Worm (Caenorhabditis elegans) whole organism, young adult: ENCODE data around the gene C39B10.4.

Experiments used
- B0261.1 ChIP-seq: sonication (generic microtip); optimal IDR thresholded peaks from 2 replicates; lab custom pipeline; 2016; ENCODE audit warnings: mild to moderate bottlenecking, missing genetic modification characterization, moderate library complexity, missing compliant biosample characterization
- D2030.7 ChIP-seq: fragments of 200-800 bp; sonication (Bioruptor generic); IDR thresholded peaks from 2 replicates; pipeline ENCODE4 v1.3.6; 2022; ENCODE audit warnings: missing genetic modification reagents, missing genetic modification characterization, missing compliant biosample characterization
- F39B2.1 ChIP-seq: fragments of 200-800 bp; sonication (Bioruptor generic); IDR thresholded peaks from 2 replicates; pipeline ENCODE4 v1.3.6; 2022; ENCODE audit warnings: missing genetic modification reagents, missing genetic modification characterization, missing compliant biosample characterization
- F52B5.7 ChIP-seq: sonication (generic microtip); optimal IDR thresholded peaks from 2 replicates; lab custom pipeline; 2016; ENCODE audit warnings: mild to moderate bottlenecking, missing genetic modification characterization, missing compliant biosample characterization
- Y53G8AR.9 ChIP-seq: fragments of 200-800 bp; sonication (Bioruptor generic); conservative IDR thresholded peaks from 2 replicates; pipeline ENCODE4 v1.3.6; 2022; ENCODE audit warnings: missing genetic modification reagents, missing genetic modification characterization, missing compliant biosample characterization
- Y56A3A.18 ChIP-seq: fragments of 200-800 bp; sonication (Bioruptor generic); IDR thresholded peaks from 2 replicates; pipeline ENCODE4 v1.3.6; 2022; ENCODE audit warnings: missing genetic modification reagents, missing genetic modification characterization, missing compliant biosample characterization
- Y67H2A.10 ChIP-seq: fragments of 200-800 bp; sonication (Bioruptor generic); conservative IDR thresholded peaks from 2 replicates; pipeline ENCODE4 v1.3.6; 2022; ENCODE audit warnings: missing genetic modification reagents, missing genetic modification characterization, missing compliant biosample characterization
- aptf-3 ChIP-seq: fragments of 200-800 bp; sonication (Bioruptor generic); IDR thresholded peaks from 2 replicates; pipeline ENCODE4 v1.3.6; 2022; ENCODE audit warnings: missing genetic modification characterization, missing compliant biosample characterization
- atf-7 ChIP-seq: sonication (generic microtip); optimal IDR thresholded peaks from 2 replicates; lab custom pipeline; 2017; ENCODE audit warnings: mild to moderate bottlenecking, missing genetic modification characterization, missing compliant biosample characterization
- bed-2 ChIP-seq: fragments of 200-800 bp; sonication (Bioruptor generic); IDR thresholded peaks from 2 replicates; pipeline ENCODE4 v1.3.6; 2022; ENCODE audit warnings: missing genetic modification reagents, missing genetic modification characterization, missing compliant biosample characterization
- cebp-1 ChIP-seq, 2 experiments: fragments of 200-800 bp in 1 of 2; sonication (Bioruptor generic) in 1 of 2; sonication (generic microtip) in 1 of 2; IDR thresholded peaks in 1 of 2; optimal IDR thresholded peaks in 1 of 2; 2 replicates each; pipeline versions ENCODE4 v1.3.6 to Lab custom; 2017 to 2022; ENCODE audit warnings: missing compliant biosample characterization in 2 of 2, missing genetic modification characterization in 2 of 2, mild to moderate bottlenecking in 1 of 2, missing genetic modification reagents in 1 of 2, moderate library complexity in 1 of 2
- ceh-27 ChIP-seq: fragments of 200-800 bp; sonication (Bioruptor generic); optimal IDR thresholded peaks from 2 replicates; lab custom pipeline; 2018; ENCODE audit warnings: mild to moderate bottlenecking, missing genetic modification characterization, moderate library complexity, missing compliant biosample characterization
- dpff-1 ChIP-seq: sonication (generic microtip); optimal IDR thresholded peaks from 2 replicates; lab custom pipeline; 2017; ENCODE audit warnings: mild to moderate bottlenecking, missing genetic modification characterization, missing compliant biosample characterization
- dpl-1 ChIP-seq: fragments of 150-350 bp; optimal IDR thresholded peaks from 2 replicates; lab custom pipeline; 2014; ENCODE audit warnings: missing biosample characterization, missing genetic modification reagents, missing genetic modification characterization
- egl-18 ChIP-seq: fragments of 200-800 bp; sonication (Bioruptor generic); IDR thresholded peaks from 2 replicates; pipeline ENCODE4 v1.3.6; 2022; ENCODE audit warnings: missing genetic modification reagents, missing genetic modification characterization, missing compliant biosample characterization
- egl-44 ChIP-seq: fragments of 200-800 bp; sonication (Bioruptor generic); IDR thresholded peaks from 2 replicates; pipeline ENCODE4 v1.3.6; 2022; ENCODE audit warnings: missing genetic modification reagents, missing genetic modification characterization, missing compliant biosample characterization
- egrh-3 ChIP-seq: fragments of 200-800 bp; sonication (Bioruptor generic); IDR thresholded peaks from 2 replicates; pipeline ENCODE4 v1.3.6; 2022; ENCODE audit warnings: missing genetic modification reagents, missing genetic modification characterization, missing compliant biosample characterization
- ets-4 ChIP-seq: fragments of 200-800 bp; sonication (Bioruptor generic); optimal IDR thresholded peaks from 2 replicates; lab custom pipeline; 2018; ENCODE audit warnings: mild to moderate bottlenecking, missing genetic modification characterization, missing compliant biosample characterization
- fkh-3 ChIP-seq: sonication (generic microtip); optimal IDR thresholded peaks from 2 replicates; lab custom pipeline; 2016; ENCODE audit warnings: mild to moderate bottlenecking, missing genetic modification characterization, missing compliant biosample characterization
- hlh-26 ChIP-seq: fragments of 200-800 bp; sonication (Bioruptor generic); conservative IDR thresholded peaks from 2 replicates; pipeline ENCODE4 v1.3.6; 2022; ENCODE audit warnings: missing genetic modification reagents, missing genetic modification characterization, missing compliant biosample characterization
- hmg-1.2 ChIP-seq: fragments of 200-800 bp; sonication (Bioruptor generic); IDR thresholded peaks from 2 replicates; pipeline ENCODE4 v1.3.6; 2022; ENCODE audit warnings: missing genetic modification reagents, missing genetic modification characterization, missing compliant biosample characterization
- madf-3 ChIP-seq: fragments of 200-800 bp; sonication (Bioruptor generic); IDR thresholded peaks from 2 replicates; pipeline ENCODE4 v1.3.6; 2022; ENCODE audit warnings: missing genetic modification reagents, missing genetic modification characterization, missing compliant biosample characterization
- madf-8 ChIP-seq: fragments of 200-800 bp; sonication (Bioruptor generic); conservative IDR thresholded peaks from 2 replicates; pipeline ENCODE4 v1.3.6; 2022; ENCODE audit warnings: missing genetic modification reagents, missing genetic modification characterization, missing compliant biosample characterization
- mcd-1 ChIP-seq: fragments of 200-800 bp; sonication (Bioruptor generic); IDR thresholded peaks from 2 replicates; pipeline ENCODE4 v1.3.6; 2022; ENCODE audit warnings: missing genetic modification reagents, missing genetic modification characterization, missing compliant biosample characterization
- nfya-1 ChIP-seq: sonication (generic microtip); optimal IDR thresholded peaks from 2 replicates; lab custom pipeline; 2017; ENCODE audit warnings: antibody characterized with exemption, missing compliant biosample characterization, missing genetic modification characterization, borderline replicate concordance; ENCODE audit not compliant: insufficient read depth
- nhr-179 ChIP-seq: sonication (generic microtip); optimal IDR thresholded peaks from 2 replicates; lab custom pipeline; 2016; ENCODE audit warnings: mild to moderate bottlenecking, missing genetic modification characterization, missing compliant biosample characterization
- nhr-80 ChIP-seq: sonication (generic microtip); optimal IDR thresholded peaks from 2 replicates; lab custom pipeline; 2016; ENCODE audit warnings: missing genetic modification characterization, missing compliant biosample characterization
- pbrm-1 ChIP-seq: fragments of 200-800 bp; sonication (Bioruptor generic); IDR thresholded peaks from 2 replicates; pipeline ENCODE4 v1.3.6; 2022; ENCODE audit warnings: missing genetic modification reagents, missing genetic modification characterization, missing compliant biosample characterization
- rpc-1 ChIP-seq, 2 experiments: fragments of 150-350 bp in 1 of 2; sonication (generic microtip) in 1 of 2; optimal IDR thresholded peaks; 2 replicates each; lab custom pipeline; 2014 to 2018; ENCODE audit warnings: missing biosample characterization in 1 of 2, missing genetic modification characterization in 1 of 2, missing genetic modification reagents in 1 of 2, missing genotype in 1 of 2
- sea-2 ChIP-seq: fragments of 200-800 bp; sonication (Bioruptor generic); IDR thresholded peaks from 2 replicates; pipeline ENCODE4 v1.3.6; 2022; ENCODE audit warnings: missing genetic modification characterization, missing compliant biosample characterization
- snpc-1.1 ChIP-seq: sonication (generic microtip); optimal IDR thresholded peaks from 2 replicates; lab custom pipeline; 2017; ENCODE audit warnings: missing genetic modification characterization, mild to moderate bottlenecking, missing compliant biosample characterization, antibody characterized with exemption, moderate library complexity, missing genotype, missing genetic modification reagents; ENCODE audit not compliant: insufficient read depth
- snpc-3.4 ChIP-seq: sonication (generic microtip); optimal IDR thresholded peaks from 2 replicates; lab custom pipeline; 2017; ENCODE audit warnings: missing genetic modification characterization, mild to moderate bottlenecking, missing compliant biosample characterization, antibody characterized with exemption, moderate library complexity, missing genotype, missing genetic modification reagents
- somi-1 ChIP-seq: fragments of 200-800 bp; sonication (Bioruptor generic); optimal IDR thresholded peaks from 2 replicates; lab custom pipeline; 2018; ENCODE audit warnings: mild to moderate bottlenecking, missing genetic modification characterization, missing compliant biosample characterization
- tbx-9 ChIP-seq: sonication (generic microtip); optimal IDR thresholded peaks from 2 replicates; lab custom pipeline; 2016; ENCODE audit warnings: borderline replicate concordance, missing genetic modification characterization, inconsistent platforms, missing compliant biosample characterization
- zim-3 ChIP-seq: sonication (generic microtip); optimal IDR thresholded peaks from 2 replicates; lab custom pipeline; 2017; ENCODE audit warnings: mild to moderate bottlenecking, missing genetic modification characterization, moderate library complexity, missing compliant biosample characterization
- ztf-25 ChIP-seq: fragments of 200-800 bp; sonication (Bioruptor generic); IDR thresholded peaks from 2 replicates; pipeline ENCODE4 v1.3.6; 2022; ENCODE audit warnings: missing genetic modification reagents, missing genetic modification characterization, missing compliant biosample characterization
- ztf-26 ChIP-seq: sonication (generic microtip); optimal IDR thresholded peaks from 2 replicates; lab custom pipeline; 2017; ENCODE audit warnings: missing genetic modification characterization, missing compliant biosample characterization
- ztf-6 ChIP-seq: fragments of 200-800 bp; sonication (Bioruptor generic); IDR thresholded peaks from 2 replicates; pipeline ENCODE4 v1.3.6; 2022; ENCODE audit warnings: missing genetic modification reagents, missing genetic modification characterization, missing compliant biosample characterization

The C39B10.4 gene

ce11 chrX:10435492-10435939 lies 9.3 kb upstream of the C39B10.4 start (continued):
- TF ChIP-seq egrh-3 (GFP tag; lab: Robert Waterston, UW) (peak; percentile 66; the same call in 1 of the 2 replicates), Y67H2A.10 (no peak), tbx-9 (tag; lab: Kevin White, UChicago) (no peak), snpc-3.4 (no peak), dpff-1 (no peak), Y53G8AR.9 (no peak), B0261.1 (tag; lab: Kevin White, UChicago) (no peak), cebp-1 (GFP tag; IDR thresholded peaks at IDR 0.05; lab: Robert Waterston, UW) (no peak), cebp-1 (tag; optimal IDR thresholded peaks at IDR 0.05; lab: Kevin White, UChicago) (no peak), ztf-26 (tag; lab: Kevin White, UChicago) (no peak), dpl-1 (GFP tag; lab: Kevin White, UChicago) (no peak), F39B2.1 (GFP tag; lab: Robert Waterston, UW) (no peak), hlh-26 (no peak), zim-3 (tag; lab: Kevin White, UChicago) (no peak), egl-44 (GFP tag; lab: Robert Waterston, UW) (no peak), sea-2 (no peak), egl-18 (GFP tag; lab: Robert Waterston, UW) (0 out of 2 replicates have a peak, but pooled peaks have one; percentile 62), Y56A3A.18 (GFP tag; lab: Robert Waterston, UW) (no peak), ets-4 (GFP tag; lab: Kevin White, UChicago) (no peak), hmg-1.2 (peak; percentile 55), nhr-80 (no peak), ztf-25 (no peak), snpc-1.1 (tag; lab: Kevin White, UChicago) (no peak), fkh-3 (tag; lab: Kevin White, UChicago) (no peak), madf-8 (GFP tag; lab: Robert Waterston, UW) (no peak), ceh-27 (peak; percentile 67)

ce11 chrX:10437421-10437820 lies 7.4 kb upstream of the C39B10.4 start:
- TF ChIP-seq fkh-3 (tag; lab: Kevin White, UChicago): no peak
- no peak for TF ChIP-seq bed-2 (GFP tag; lab: Robert Waterston, UW)
- no peak for TF ChIP-seq egrh-3 (GFP tag; lab: Robert Waterston, UW)
- TF ChIP-seq atf-7 (tag; lab: Kevin White, UChicago): no peak
- no peak for TF ChIP-seq somi-1 (GFP tag; lab: Kevin White, UChicago)
- TF ChIP-seq rpc-1 (optimal IDR thresholded peaks at IDR 0.05; lab: Kevin White, UChicago): no peak
- no peak for TF ChIP-seq rpc-1 (tag; optimal IDR thresholded peaks at IDR 0.05; lab: Kevin White, UChicago)
- no peak for TF ChIP-seq nfya-1 (tag; lab: Kevin White, UChicago)

- no peak for TF ChIP-seq hlh-26
- TF ChIP-seq Y67H2A.10: no peak
- no peak for TF ChIP-seq F52B5.7 (tag; lab: Kevin White, UChicago)
- no peak for TF ChIP-seq D2030.7 (GFP tag; lab: Robert Waterston, UW)
- no peak for TF ChIP-seq ceh-27
- TF ChIP-seq mcd-1 (GFP tag; lab: Robert Waterston, UW): no peak
- TF ChIP-seq madf-3 (GFP tag; lab: Robert Waterston, UW): no peak
- TF ChIP-seq nhr-179 (tag; lab: Kevin White, UChicago): no peak
- TF ChIP-seq ztf-26 (tag; lab: Kevin White, UChicago): no peak
- TF ChIP-seq ztf-6 (GFP tag; lab: Robert Waterston, UW): no peak
- no peak for TF ChIP-seq pbrm-1 (GFP tag; lab: Robert Waterston, UW)
- TF ChIP-seq aptf-3 (GFP tag; lab: Robert Waterston, UW): no peak
These were observed 4.0 kb upstream of the C39B10.4 start for ce11 chrX:10440781-10441180.
